Worm (Caenorhabditis elegans) whole organism, young adult: ENCODE data around the gene acy-2.

Source experiments
- B0019.2 ChIP-seq: fragments of 200-800 bp; sonication (Bioruptor generic); conservative IDR thresholded peaks from 2 replicates; pipeline ENCODE4 v1.3.6; 2022; ENCODE audit warnings: missing genetic modification reagents, missing genetic modification characterization, missing compliant biosample characterization
- C06A6.2 ChIP-seq: fragments of 200-800 bp; sonication (Bioruptor generic); conservative IDR thresholded peaks from 2 replicates; pipeline ENCODE4 v1.3.6; 2022; ENCODE audit warnings: missing genetic modification characterization, missing compliant biosample characterization
- C17E4.6 ChIP-seq: fragments of 200-800 bp; sonication (Bioruptor generic); IDR thresholded peaks from 2 replicates; pipeline ENCODE4 v1.3.6; 2022; ENCODE audit warnings: missing genetic modification reagents, missing genetic modification characterization, missing compliant biosample characterization
- D2030.7 ChIP-seq: fragments of 200-800 bp; sonication (Bioruptor generic); IDR thresholded peaks from 2 replicates; pipeline ENCODE4 v1.3.6; 2022; ENCODE audit warnings: missing genetic modification reagents, missing genetic modification characterization, missing compliant biosample characterization
- F10E7.11 ChIP-seq: sonication (generic microtip); optimal IDR thresholded peaks from 2 replicates; lab custom pipeline; 2017; ENCODE audit warnings: mild to moderate bottlenecking, missing genetic modification characterization, moderate library complexity, missing compliant biosample characterization
- F22D6.2 ChIP-seq: sonication (generic microtip); optimal IDR thresholded peaks from 2 replicates; lab custom pipeline; 2016; ENCODE audit warnings: mild to moderate bottlenecking, missing genetic modification characterization, missing compliant biosample characterization
- F33H1.4 ChIP-seq: fragments of 200-800 bp; sonication (Bioruptor generic); IDR thresholded peaks from 2 replicates; pipeline ENCODE4 v1.3.6; 2022; ENCODE audit warnings: missing genetic modification reagents, missing genetic modification characterization, missing compliant biosample characterization
- F37B4.10 ChIP-seq: fragments of 200-800 bp; sonication (Bioruptor generic); IDR thresholded peaks from 2 replicates; pipeline ENCODE4 v1.3.6; 2022; ENCODE audit warnings: missing genetic modification characterization, missing compliant biosample characterization
- F57A8.1 ChIP-seq: fragments of 200-800 bp; sonication (Bioruptor generic); optimal IDR thresholded peaks from 2 replicates; lab custom pipeline; 2018; ENCODE audit warnings: mild to moderate bottlenecking, missing genetic modification characterization, moderate library complexity, missing compliant biosample characterization
- F57C9.4 ChIP-seq: sonication (generic microtip); optimal IDR thresholded peaks from 2 replicates; lab custom pipeline; 2017; ENCODE audit warnings: mild to moderate bottlenecking, missing genetic modification characterization, missing compliant biosample characterization
- K11D2.4 ChIP-seq: fragments of 200-800 bp; sonication (Bioruptor generic); IDR thresholded peaks from 2 replicates; pipeline ENCODE4 v1.3.6; 2022; ENCODE audit warnings: missing genetic modification reagents, missing genetic modification characterization, missing compliant biosample characterization
- T26A5.8 ChIP-seq: sonication (generic microtip); optimal IDR thresholded peaks from 2 replicates; lab custom pipeline; 2016; ENCODE audit warnings: missing genetic modification characterization, missing compliant biosample characterization
- Y53G8AR.9 ChIP-seq: fragments of 200-800 bp; sonication (Bioruptor generic); conservative IDR thresholded peaks from 2 replicates; pipeline ENCODE4 v1.3.6; 2022; ENCODE audit warnings: missing genetic modification reagents, missing genetic modification characterization, missing compliant biosample characterization
- Y67H2A.10 ChIP-seq: fragments of 200-800 bp; sonication (Bioruptor generic); conservative IDR thresholded peaks from 2 replicates; pipeline ENCODE4 v1.3.6; 2022; ENCODE audit warnings: missing genetic modification reagents, missing genetic modification characterization, missing compliant biosample characterization
- akir-1 ChIP-seq: fragments of 200-800 bp; sonication (Bioruptor generic); optimal IDR thresholded peaks from 2 replicates; lab custom pipeline; 2018; ENCODE audit warnings: mild to moderate bottlenecking, missing genetic modification characterization, moderate library complexity, missing compliant biosample characterization
- aptf-2 ChIP-seq: fragments of 200-800 bp; sonication (Bioruptor generic); conservative IDR thresholded peaks from 2 replicates; pipeline ENCODE4 v1.3.6; 2022; ENCODE audit warnings: missing genetic modification reagents, missing genetic modification characterization, missing compliant biosample characterization
- attf-3 ChIP-seq: fragments of 200-800 bp; sonication (Bioruptor generic); conservative IDR thresholded peaks from 2 replicates; pipeline ENCODE4 v1.3.6; 2022; ENCODE audit warnings: missing genetic modification reagents, missing genetic modification characterization, missing compliant biosample characterization
- attf-5 ChIP-seq: fragments of 200-800 bp; sonication (Bioruptor generic); optimal IDR thresholded peaks from 2 replicates; lab custom pipeline; 2018; ENCODE audit warnings: mild to moderate bottlenecking, missing genetic modification characterization, missing compliant biosample characterization
- bed-1 ChIP-seq: fragments of 200-800 bp; sonication (Bioruptor generic); IDR thresholded peaks from 2 replicates; pipeline ENCODE4 v1.3.6; 2022; ENCODE audit warnings: missing genetic modification reagents, missing genetic modification characterization, missing compliant biosample characterization
- bed-2 ChIP-seq: fragments of 200-800 bp; sonication (Bioruptor generic); IDR thresholded peaks from 2 replicates; pipeline ENCODE4 v1.3.6; 2022; ENCODE audit warnings: missing genetic modification reagents, missing genetic modification characterization, missing compliant biosample characterization
- ccch-3 ChIP-seq: fragments of 200-800 bp; sonication (Bioruptor generic); optimal IDR thresholded peaks from 2 replicates; lab custom pipeline; 2018; ENCODE audit warnings: mild to moderate bottlenecking, missing genetic modification characterization, missing compliant biosample characterization
- cebp-2 ChIP-seq: fragments of 200-800 bp; sonication (Bioruptor generic); IDR thresholded peaks from 2 replicates; pipeline ENCODE4 v1.3.6; 2022; ENCODE audit warnings: missing genetic modification characterization, missing compliant biosample characterization
- ceh-100 ChIP-seq: fragments of 200-800 bp; sonication (Bioruptor generic); IDR thresholded peaks from 2 replicates; pipeline ENCODE4 v1.3.6; 2022; ENCODE audit warnings: missing genetic modification reagents, missing genetic modification characterization, missing compliant biosample characterization
- die-1 ChIP-seq: sonication (generic microtip); optimal IDR thresholded peaks from 2 replicates; lab custom pipeline; 2016; ENCODE audit warnings: missing genotype, mild to moderate bottlenecking, missing genetic modification characterization, missing compliant biosample characterization
- dpl-1 ChIP-seq: fragments of 150-350 bp; optimal IDR thresholded peaks from 2 replicates; lab custom pipeline; 2014; ENCODE audit warnings: missing biosample characterization, missing genetic modification reagents, missing genetic modification characterization
- ekl-4 ChIP-seq: fragments of 200-800 bp; sonication (Bioruptor generic); IDR thresholded peaks from 2 replicates; pipeline ENCODE4 v1.3.6; 2022; ENCODE audit warnings: missing genetic modification reagents, missing genetic modification characterization, missing compliant biosample characterization
- ets-4 ChIP-seq: fragments of 200-800 bp; sonication (Bioruptor generic); optimal IDR thresholded peaks from 2 replicates; lab custom pipeline; 2018; ENCODE audit warnings: mild to moderate bottlenecking, missing genetic modification characterization, missing compliant biosample characterization
- him-1 ChIP-seq: sonication (generic microtip); optimal IDR thresholded peaks from 2 replicates; lab custom pipeline; 2016; ENCODE audit warnings: missing genotype, missing genetic modification reagents, missing genetic modification characterization, missing compliant biosample characterization
- lag-1 ChIP-seq: fragments of 200-800 bp; sonication (Bioruptor generic); IDR thresholded peaks from 2 replicates; pipeline ENCODE4 v1.3.6; 2022; ENCODE audit warnings: missing genetic modification reagents, missing genetic modification characterization, missing compliant biosample characterization
- lsl-1 ChIP-seq: fragments of 200-800 bp; sonication (Bioruptor generic); optimal IDR thresholded peaks from 2 replicates; lab custom pipeline; 2018; ENCODE audit warnings: mild to moderate bottlenecking, missing genetic modification characterization, moderate library complexity, missing compliant biosample characterization
- madf-6 ChIP-seq: fragments of 200-800 bp; sonication (Bioruptor generic); IDR thresholded peaks from 2 replicates; pipeline ENCODE4 v1.3.6; 2022; ENCODE audit warnings: missing genetic modification reagents, missing genetic modification characterization, missing compliant biosample characterization
- madf-8 ChIP-seq: fragments of 200-800 bp; sonication (Bioruptor generic); conservative IDR thresholded peaks from 2 replicates; pipeline ENCODE4 v1.3.6; 2022; ENCODE audit warnings: missing genetic modification reagents, missing genetic modification characterization, missing compliant biosample characterization
- mcd-1 ChIP-seq: fragments of 200-800 bp; sonication (Bioruptor generic); IDR thresholded peaks from 2 replicates; pipeline ENCODE4 v1.3.6; 2022; ENCODE audit warnings: missing genetic modification reagents, missing genetic modification characterization, missing compliant biosample characterization
- mel-28 ChIP-seq: sonication (generic microtip); optimal IDR thresholded peaks from 2 replicates; lab custom pipeline; 2016; ENCODE audit warnings: borderline replicate concordance, mild to moderate bottlenecking, missing genetic modification characterization, missing compliant biosample characterization
- mxl-1 ChIP-seq: sonication (generic microtip); optimal IDR thresholded peaks from 2 replicates; lab custom pipeline; 2016; ENCODE audit warnings: missing genetic modification characterization, missing compliant biosample characterization
- nhr-120 ChIP-seq: fragments of 200-800 bp; sonication (Bioruptor generic); IDR thresholded peaks from 2 replicates; pipeline ENCODE4 v1.3.6; 2022; ENCODE audit warnings: missing genetic modification characterization, missing compliant biosample characterization
- nhr-90 ChIP-seq: sonication (generic microtip); optimal IDR thresholded peaks from 2 replicates; lab custom pipeline; 2016; ENCODE audit warnings: missing genotype, mild to moderate bottlenecking, missing genetic modification characterization, missing compliant biosample characterization
- pha-4 ChIP-seq: fragments of 150-350 bp; sonication (generic microtip); optimal IDR thresholded peaks from 2 replicates; lab custom pipeline; 2014; ENCODE audit warnings: missing biosample characterization, missing genetic modification reagents, missing genetic modification characterization
- rpc-1 ChIP-seq, 2 experiments: fragments of 150-350 bp in 1 of 2; sonication (generic microtip) in 1 of 2; optimal IDR thresholded peaks; 2 replicates each; lab custom pipeline; 2014 to 2018; ENCODE audit warnings: missing biosample characterization in 1 of 2, missing genetic modification characterization in 1 of 2, missing genetic modification reagents in 1 of 2, missing genotype in 1 of 2
- sea-2 ChIP-seq: fragments of 200-800 bp; sonication (Bioruptor generic); IDR thresholded peaks from 2 replicates; pipeline ENCODE4 v1.3.6; 2022; ENCODE audit warnings: missing genetic modification characterization, missing compliant biosample characterization
- snpc-1.1 ChIP-seq: sonication (generic microtip); optimal IDR thresholded peaks from 2 replicates; lab custom pipeline; 2017; ENCODE audit warnings: missing genetic modification characterization, mild to moderate bottlenecking, missing compliant biosample characterization, antibody characterized with exemption, moderate library complexity, missing genotype, missing genetic modification reagents; ENCODE audit not compliant: insufficient read depth
- tbx-9 ChIP-seq: sonication (generic microtip); optimal IDR thresholded peaks from 2 replicates; lab custom pipeline; 2016; ENCODE audit warnings: borderline replicate concordance, missing genetic modification characterization, inconsistent platforms, missing compliant biosample characterization
- unc-62 ChIP-seq: fragments of 150-350 bp; optimal IDR thresholded peaks from 2 replicates; lab custom pipeline; 2014; ENCODE audit warnings: missing biosample characterization, missing genetic modification reagents, missing genetic modification characterization
- xnd-1 ChIP-seq: sonication (generic microtip); optimal IDR thresholded peaks from 2 replicates; lab custom pipeline; 2016; ENCODE audit warnings: missing genotype, missing genetic modification reagents, missing genetic modification characterization, missing compliant biosample characterization
- zfh-2 ChIP-seq: fragments of 200-800 bp; sonication (Bioruptor generic); conservative IDR thresholded peaks from 2 replicates; pipeline ENCODE4 v1.3.6; 2022; ENCODE audit warnings: missing genetic modification reagents, missing genetic modification characterization, missing compliant biosample characterization
- ztf-22 ChIP-seq: fragments of 200-800 bp; sonication (Bioruptor generic); optimal IDR thresholded peaks from 2 replicates; lab custom pipeline; 2018; ENCODE audit warnings: mild to moderate bottlenecking, missing genetic modification characterization, moderate library complexity, missing compliant biosample characterization
- ztf-25 ChIP-seq: fragments of 200-800 bp; sonication (Bioruptor generic); IDR thresholded peaks from 2 replicates; pipeline ENCODE4 v1.3.6; 2022; ENCODE audit warnings: missing genetic modification reagents, missing genetic modification characterization, missing compliant biosample characterization
- ztf-28 ChIP-seq: fragments of 200-800 bp; sonication (Bioruptor generic); IDR thresholded peaks from 2 replicates; pipeline ENCODE4 v1.3.6; 2022; ENCODE audit warnings: missing genetic modification reagents, missing genetic modification characterization, missing compliant biosample characterization
- ztf-3 ChIP-seq: fragments of 200-800 bp; sonication (Bioruptor generic); optimal IDR thresholded peaks from 2 replicates; lab custom pipeline; 2018; ENCODE audit warnings: mild to moderate bottlenecking, missing genetic modification characterization, missing compliant biosample characterization

Gene acy-2

ce11 chrV:6000368-6000802, 24.6 kb downstream of the acy-2 start (continued):
- TF ChIP-seq mel-28 (tag; lab: Kevin White, UChicago) (no peak), Y53G8AR.9 (GFP tag; lab: Robert Waterston, UW) (peak; percentile 74; the same call in 1 of the 2 replicates), attf-5 (GFP tag; lab: Kevin White, UChicago) (peak; percentile 93), ccch-3 (GFP tag; lab: Kevin White, UChicago) (no peak), nhr-120 (GFP tag; lab: Robert Waterston, UW) (no peak), dpl-1 (GFP tag; lab: Kevin White, UChicago) (no peak), madf-6 (GFP tag; lab: Robert Waterston, UW) (peak; percentile 43; the same call in 1 of the 2 replicates), C17E4.6 (GFP tag; lab: Robert Waterston, UW) (no peak), F33H1.4 (GFP tag; lab: Robert Waterston, UW) (no peak), Y67H2A.10 (GFP tag; lab: Robert Waterston, UW) (peak; percentile 40; the same call in 1 of the 2 replicates), ceh-100 (GFP tag; lab: Robert Waterston, UW) (no peak), ztf-22 (GFP tag; lab: Kevin White, UChicago) (peak; percentile 83), T26A5.8 (tag; lab: Kevin White, UChicago) (no peak), bed-2 (GFP tag; lab: Robert Waterston, UW) (no peak), ztf-3 (peak; percentile 27), rpc-1 (optimal IDR thresholded peaks at IDR 0.05; lab: Kevin White, UChicago) (no peak), rpc-1 (tag; optimal IDR thresholded peaks at IDR 0.05; lab: Kevin White, UChicago) (no peak), akir-1 (GFP tag; lab: Kevin White, UChicago) (peak; percentile 13), lsl-1 (no peak), F57C9.4 (tag; lab: Kevin White, UChicago) (no peak), F22D6.2 (tag; lab: Kevin White, UChicago) (peak; percentile 72), nhr-90 (peak; percentile 75), ekl-4 (GFP tag; lab: Robert Waterston, UW) (peak; percentile 82), D2030.7 (no peak), mcd-1 (GFP tag; lab: Robert Waterston, UW) (peak; percentile 75), F37B4.10 (GFP tag; lab: Robert Waterston, UW) (peak; percentile 89; the same call in 1 of the 2 replicates), xnd-1 (tag; lab: Kevin White, UChicago) (no peak), cebp-2 (GFP tag; lab: Robert Waterston, UW) (0 out of 2 replicates have a peak, but pooled peaks have one; percentile 73), C06A6.2 (peak; percentile 78), tbx-9 (tag; lab: Kevin White, UChicago) (no peak), ztf-25 (no peak), pha-4 (tag; lab: Kevin White, UChicago) (peak; percentile 27), K11D2.4 (GFP tag; lab: Robert Waterston, UW) (peak; percentile 90), mxl-1 (tag; lab: Kevin White, UChicago) (no peak), lag-1 (GFP tag; lab: Robert Waterston, UW) (no peak), F57A8.1 (GFP tag; lab: Kevin White, UChicago) (no peak), die-1 (tag; lab: Kevin White, UChicago) (peak; percentile 62), attf-3 (peak; percentile 62), unc-62 (GFP tag; lab: Kevin White, UChicago) (peak; percentile 25), zfh-2 (GFP tag; lab: Robert Waterston, UW) (peak; percentile 90), sea-2 (GFP tag; lab: Robert Waterston, UW) (no peak), him-1 (tag; lab: Kevin White, UChicago) (no peak), snpc-1.1 (tag; lab: Kevin White, UChicago) (no peak), ets-4 (peak; percentile 91), ztf-28 (GFP tag; lab: Robert Waterston, UW) (no peak), B0019.2 (GFP tag; lab: Robert Waterston, UW) (no peak), aptf-2 (no peak), madf-8 (GFP tag; lab: Robert Waterston, UW) (no peak), bed-1 (GFP tag; lab: Robert Waterston, UW) (no peak), F10E7.11 (tag; lab: Kevin White, UChicago) (no peak)
